Fruit fly (Drosophila melanogaster) whole organism: ENCODE data around the gene TfIIEbeta.

Source experiments
- pan ChIP-seq: fragments of >200 bp; optimal IDR thresholded peaks from 2 replicates; lab custom pipeline; 2017
- psq ChIP-seq: fragments of >200 bp; optimal IDR thresholded peaks from 2 replicates; lab custom pipeline; 2017
- usp ChIP-seq: fragments of >200 bp; optimal IDR thresholded peaks from 2 replicates; lab custom pipeline; 2017; ENCODE audit warnings: missing biosample characterization, missing genetic modification characterization, mixed read lengths

DNA sequence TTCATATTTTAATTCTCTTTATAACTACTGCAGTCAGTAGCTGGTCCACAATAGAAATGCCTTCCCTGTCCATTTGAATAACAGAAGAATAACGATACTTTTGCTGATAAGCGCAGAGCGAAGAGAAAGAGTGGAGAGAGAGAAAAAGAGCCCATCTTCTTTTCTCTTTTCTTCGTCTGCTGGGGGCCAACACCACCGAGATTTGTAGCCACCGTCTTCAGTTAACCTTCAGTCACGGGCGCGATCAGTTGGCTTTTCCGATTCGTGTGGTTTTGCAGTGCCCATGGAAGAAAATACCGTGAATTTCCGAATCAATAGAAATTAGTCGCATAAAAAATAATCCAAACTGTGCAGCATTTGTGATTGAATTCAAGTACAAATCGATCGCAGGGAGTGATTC is 23.3 kb upstream of the TfIIEbeta start, which contains the start of gene CG1273:
- no peak for TF ChIP-seq pan (lab: Kevin White, UChicago)
- TF ChIP-seq usp = no peak
- TF ChIP-seq psq (lab: Kevin White, UChicago) = no peak
